Fruit fly (Drosophila melanogaster) whole organism, pupa: ENCODE measurements around the gene yps.

Experiments used
- CG8159 ChIP-seq: fragments of 200-800 bp; sonication (Bioruptor generic); optimal IDR thresholded peaks from 3 replicates; lab custom pipeline; 2018; ENCODE audit warnings: missing biosample characterization, mild to moderate bottlenecking, missing genetic modification characterization, moderate library complexity
- CG8301 ChIP-seq: fragments of 200-800 bp; sonication (Bioruptor generic); optimal IDR thresholded peaks from 2 replicates; lab custom pipeline; 2018; ENCODE audit warnings: missing biosample characterization, mild to moderate bottlenecking, missing genetic modification characterization
- CG9948 ChIP-seq: fragments of 200-800 bp; sonication (Bioruptor generic); optimal IDR thresholded peaks from 2 replicates; lab custom pipeline; 2018; ENCODE audit warnings: missing biosample characterization, mild to moderate bottlenecking, missing genetic modification characterization, moderate library complexity
- rn ChIP-seq: fragments of 200-800 bp; sonication (Bioruptor generic); IDR thresholded peaks from 2 replicates; pipeline ENCODE4 v1.3.6; 2022; ENCODE audit warnings: missing biosample characterization, missing genetic modification characterization

dm6 chr3L:12115103-12115502 is 9.8 kb downstream of the yps start:
- TF ChIP-seq CG8301 (tag; lab: Kevin White, UChicago) (peak; percentile 92), CG9948 (tag; lab: Kevin White, UChicago) (peak; percentile 87), CG8159 (tag; lab: Kevin White, UChicago) (peak; percentile 86), rn (GFP tag; lab: Robert Waterston, UW) (peak; percentile 5; the same call in 1 of the 2 replicates)
